Worm (Caenorhabditis elegans) whole organism, L4 larva: ENCODE data around the gene ZK596.3.

ENCODE experiments used
- F10B5.3 ChIP-seq: sonication (generic microtip); optimal IDR thresholded peaks from 2 replicates; lab custom pipeline; 2016; ENCODE audit warnings: mild to moderate bottlenecking, missing genetic modification characterization, missing compliant biosample characterization
- F37D6.2 ChIP-seq: sonication (generic microtip); optimal IDR thresholded peaks from 2 replicates; lab custom pipeline; 2016; ENCODE audit warnings: mild to moderate bottlenecking, missing genetic modification characterization, missing compliant biosample characterization
- F44E2.7 ChIP-seq: fragments of 200-800 bp; sonication (Bioruptor generic); IDR thresholded peaks from 2 replicates; pipeline ENCODE4 v2.1.2; 2022; ENCODE audit warnings: missing genetic modification characterization, missing compliant biosample characterization
- F49E8.2 ChIP-seq: sonication (generic microtip); optimal IDR thresholded peaks from 2 replicates; lab custom pipeline; 2016; ENCODE audit warnings: missing compliant biosample characterization, mild to moderate bottlenecking, missing genetic modification characterization, borderline replicate concordance
- R02D3.7 ChIP-seq: fragments of 150-350 bp; sonication (generic microtip); optimal IDR thresholded peaks from 3 replicates; lab custom pipeline; 2014; ENCODE audit warnings: missing biosample characterization, missing genetic modification characterization
- Y48G9A.11 ChIP-seq: fragments of 200-800 bp; sonication (Bioruptor generic); IDR thresholded peaks from 2 replicates; pipeline ENCODE4 v1.3.6; 2022; ENCODE audit warnings: missing genetic modification reagents, missing genetic modification characterization, missing compliant biosample characterization
- Y5F2A.4 ChIP-seq: fragments of 200-800 bp; sonication (Bioruptor generic); optimal IDR thresholded peaks from 2 replicates; lab custom pipeline; 2018; ENCODE audit warnings: mild to moderate bottlenecking, missing genetic modification characterization, missing compliant biosample characterization
- aly-2 ChIP-seq: sonication (generic microtip); optimal IDR thresholded peaks from 2 replicates; lab custom pipeline; 2018; ENCODE audit warnings: missing biosample characterization, missing genetic modification characterization
- attf-4 ChIP-seq: sonication (generic microtip); optimal IDR thresholded peaks from 3 replicates; lab custom pipeline; 2017; ENCODE audit warnings: missing biosample characterization, missing genetic modification characterization
- ceh-20 ChIP-seq: fragments of 200-800 bp; sonication (Bioruptor generic); IDR thresholded peaks from 2 replicates; pipeline ENCODE4 v1.3.6; 2022; ENCODE audit warnings: missing genetic modification reagents, missing genetic modification characterization, missing compliant biosample characterization
- ceh-32 ChIP-seq: sonication (generic microtip); optimal IDR thresholded peaks from 2 replicates; lab custom pipeline; 2016; ENCODE audit warnings: mild to moderate bottlenecking, missing genetic modification characterization, missing compliant biosample characterization; ENCODE audit not compliant: poor library complexity
- ceh-44 ChIP-seq: fragments of 200-800 bp; sonication (Bioruptor generic); IDR thresholded peaks from 2 replicates; pipeline ENCODE4 v1.3.6; 2022; ENCODE audit warnings: missing genetic modification reagents, missing genetic modification characterization, missing compliant biosample characterization
- ceh-62 ChIP-seq: sonication (generic microtip); optimal IDR thresholded peaks from 2 replicates; lab custom pipeline; 2017; ENCODE audit warnings: missing biosample characterization, missing genetic modification characterization
- ceh-82 ChIP-seq: sonication (generic microtip); optimal IDR thresholded peaks from 2 replicates; lab custom pipeline; 2017; ENCODE audit warnings: missing biosample characterization, missing genetic modification characterization
- ctbp-1 ChIP-seq: fragments of 200-800 bp; sonication (Bioruptor generic); IDR thresholded peaks from 2 replicates; pipeline ENCODE4 v1.3.6; 2022; ENCODE audit warnings: missing genetic modification reagents, missing genetic modification characterization, missing compliant biosample characterization
- daf-12 ChIP-seq: fragments of 150-350 bp; optimal IDR thresholded peaks from 2 replicates; lab custom pipeline; 2014; ENCODE audit warnings: missing biosample characterization, missing genetic modification reagents, missing genetic modification characterization
- daf-8 ChIP-seq: fragments of 200-800 bp; sonication (Bioruptor generic); IDR thresholded peaks from 2 replicates; pipeline ENCODE4 v1.3.6; 2022; ENCODE audit warnings: missing genetic modification characterization, missing compliant biosample characterization
- dpl-1 ChIP-seq: fragments of 150-350 bp; optimal IDR thresholded peaks from 2 replicates; lab custom pipeline; 2014; ENCODE audit warnings: missing biosample characterization, missing genetic modification reagents, missing genetic modification characterization
- dve-1 ChIP-seq: sonication (generic microtip); optimal IDR thresholded peaks from 2 replicates; lab custom pipeline; 2017; ENCODE audit warnings: antibody characterized with exemption, mild to moderate bottlenecking, missing genetic modification characterization, missing compliant biosample characterization; ENCODE audit not compliant: insufficient read depth
- hlh-11 ChIP-seq: fragments of 200-800 bp; sonication (Bioruptor generic); optimal IDR thresholded peaks from 2 replicates; lab custom pipeline; 2018; ENCODE audit warnings: mild to moderate bottlenecking, missing genetic modification characterization, missing compliant biosample characterization
- hlh-30 ChIP-seq: sonication (generic microtip); optimal IDR thresholded peaks from 2 replicates; lab custom pipeline; 2017; ENCODE audit warnings: antibody characterized with exemption, mild to moderate bottlenecking, missing genetic modification characterization, missing compliant biosample characterization; ENCODE audit not compliant: insufficient read depth
- hmg-1.1 ChIP-seq: fragments of 200-800 bp; sonication (Bioruptor generic); IDR thresholded peaks from 2 replicates; pipeline ENCODE4 v1.3.6; 2022; ENCODE audit warnings: missing genetic modification reagents, missing genetic modification characterization, missing compliant biosample characterization
- lin-1 ChIP-seq: fragments of 200-800 bp; sonication (Bioruptor generic); IDR thresholded peaks from 2 replicates; pipeline ENCODE4 v1.3.6; 2022; ENCODE audit warnings: missing genetic modification reagents, missing genetic modification characterization, missing compliant biosample characterization
- lin-15B ChIP-seq: fragments of 150-350 bp; sonication (generic microtip); optimal IDR thresholded peaks from 3 replicates; lab custom pipeline; 2014; ENCODE audit warnings: missing biosample characterization, missing genetic modification characterization
- lin-29 ChIP-seq: fragments of 200-800 bp; sonication (Bioruptor generic); IDR thresholded peaks from 2 replicates; pipeline ENCODE4 v1.3.6; 2022; ENCODE audit warnings: missing genetic modification reagents, missing genetic modification characterization, missing compliant biosample characterization
- lin-39 ChIP-seq: fragments of 150-350 bp; optimal IDR thresholded peaks from 2 replicates; lab custom pipeline; 2014; ENCODE audit warnings: missing biosample characterization, missing genetic modification reagents, missing genetic modification characterization
- lsy-2 ChIP-seq, 2 experiments: fragments of 150-350 bp in 1 of 2; sonication (generic microtip) in 1 of 2; optimal IDR thresholded peaks; 2 replicates each; lab custom pipeline; 2014 to 2017; ENCODE audit warnings: missing biosample characterization in 2 of 2, missing genetic modification characterization in 2 of 2
- mdl-1 ChIP-seq, 2 experiments: fragments of 150-350 bp in 1 of 2; sonication (generic microtip) in 1 of 2; optimal IDR thresholded peaks; 2 replicates each; lab custom pipeline; 2014 to 2017; ENCODE audit warnings: missing biosample characterization in 2 of 2, missing genetic modification characterization in 2 of 2
- nhr-11 ChIP-seq: fragments of 150-350 bp; optimal IDR thresholded peaks from 2 replicates; lab custom pipeline; 2014; ENCODE audit warnings: missing biosample characterization, missing genetic modification characterization
- nhr-237 ChIP-seq: sonication (generic microtip); optimal IDR thresholded peaks from 2 replicates; lab custom pipeline; 2017; ENCODE audit warnings: missing biosample characterization, missing genetic modification characterization
- nhr-25 ChIP-seq: sonication (generic microtip); optimal IDR thresholded peaks from 2 replicates; lab custom pipeline; 2017; ENCODE audit warnings: missing genetic modification characterization, mild to moderate bottlenecking, missing compliant biosample characterization, antibody characterized with exemption, moderate library complexity, borderline replicate concordance; ENCODE audit not compliant: insufficient read depth
- nhr-76 ChIP-seq: fragments of 150-350 bp; optimal IDR thresholded peaks from 2 replicates; lab custom pipeline; 2014; ENCODE audit warnings: missing biosample characterization, missing genetic modification characterization
- php-3 ChIP-seq: fragments of 200-800 bp; sonication (Bioruptor generic); IDR thresholded peaks from 2 replicates; pipeline ENCODE4 v1.3.6; 2022; ENCODE audit warnings: missing genetic modification reagents, missing genetic modification characterization, missing compliant biosample characterization
- pqm-1 ChIP-seq: sonication (generic microtip); optimal IDR thresholded peaks from 2 replicates; lab custom pipeline; 2017; ENCODE audit warnings: missing biosample characterization, missing genetic modification characterization
- skn-1 ChIP-seq: fragments of 150-350 bp; optimal IDR thresholded peaks from 2 replicates; lab custom pipeline; 2014; ENCODE audit warnings: missing biosample characterization, missing genetic modification characterization
- snpc-1.2 ChIP-seq: fragments of 200-800 bp; sonication (Bioruptor generic); IDR thresholded peaks from 2 replicates; pipeline ENCODE4 v1.3.6; 2022; ENCODE audit warnings: missing genetic modification reagents, missing genetic modification characterization, missing compliant biosample characterization
- spr-3 ChIP-seq: fragments of 200-800 bp; sonication (Bioruptor generic); optimal IDR thresholded peaks from 2 replicates; lab custom pipeline; 2018; ENCODE audit warnings: mild to moderate bottlenecking, missing genetic modification characterization, missing compliant biosample characterization
- tra-1 ChIP-seq: fragments of 200-800 bp; sonication (Bioruptor generic); IDR thresholded peaks from 2 replicates; pipeline ENCODE4 v1.3.6; 2022; ENCODE audit warnings: missing genetic modification reagents, missing genetic modification characterization, missing compliant biosample characterization
- unc-62 ChIP-seq, 3 experiments: fragments of 150-350 bp in 1 of 3; sonication (generic microtip); optimal IDR thresholded peaks in 2 of 3; peaks in 1 of 3; 1 replicate in 1 of 3; 2 replicates in 2 of 3; lab custom pipeline; 2014 to 2017; ENCODE audit warnings: missing biosample characterization in 3 of 3, missing genetic modification characterization in 3 of 3, missing genetic modification reagents in 3 of 3, missing genotype in 1 of 3
- zfp-3 ChIP-seq: fragments of 200-800 bp; sonication (Bioruptor generic); conservative IDR thresholded peaks from 2 replicates; pipeline ENCODE4 v1.3.6; 2022; ENCODE audit warnings: missing genetic modification reagents, missing genetic modification characterization, missing compliant biosample characterization
- zip-11 ChIP-seq: fragments of 200-800 bp; sonication (Bioruptor generic); IDR thresholded peaks from 2 replicates; pipeline ENCODE4 v1.3.6; 2022; ENCODE audit warnings: missing genetic modification characterization, missing compliant biosample characterization
- ztf-11 ChIP-seq: fragments of 150-350 bp; optimal IDR thresholded peaks from 2 replicates; lab custom pipeline; 2014; ENCODE audit warnings: missing biosample characterization, missing genetic modification characterization

Gene ZK596.3

ce11 chrIV:10887285-10887684 is 16.9 kb downstream of the ZK596.3 start, which contains the start of gene F13E9.16:
F13E9.16 (minus strand) TSS chrIV:10887385.
- TF ChIP-seq snpc-1.2 = no peak
- no peak for TF ChIP-seq lin-1 (GFP tag; lab: Robert Waterston, UW)
- TF ChIP-seq ctbp-1 (GFP tag; lab: Robert Waterston, UW) = no peak
- no peak for TF ChIP-seq daf-8
- no peak for TF ChIP-seq nhr-76
- no peak for TF ChIP-seq nhr-11

ce11 chrIV:10885915-10886314 is 18.3 kb downstream of the ZK596.3 start, which contains the start of gene srlf-11:
srlf-11 (minus strand) TSS chrIV:10886015.
- no peak for TF ChIP-seq ceh-82 (tag; lab: Kevin White, UChicago)
- no peak for TF ChIP-seq lin-29
- no peak for TF ChIP-seq ceh-44 (GFP tag; lab: Robert Waterston, UW)
- TF ChIP-seq, all 104 proteins: peak for 0

- TF ChIP-seq ztf-11 (tag; lab: Kevin White, UChicago) (no peak), lin-15B (tag; lab: Kevin White, UChicago) (no peak), daf-12 (no peak), spr-3 (GFP tag; lab: Kevin White, UChicago) (no peak), nhr-76 (no peak), skn-1 (tag; lab: Kevin White, UChicago) (no peak), hlh-30 (tag; lab: Kevin White, UChicago) (no peak), lsy-2 (tag; optimal IDR thresholded peaks at IDR 0.05; lab: Kevin White, UChicago) (no peak), F49E8.2 (tag; lab: Kevin White, UChicago) (no peak), zip-11 (GFP tag; lab: Robert Waterston, UW) (no peak), F37D6.2 (tag; lab: Kevin White, UChicago) (no peak), hmg-1.1 (GFP tag; lab: Robert Waterston, UW) (no peak), daf-8 (no peak)
- TF ChIP-seq, all 104 proteins: peak for 0
Observed at ce11 chrIV:10884263-10884662, 19.9 kb downstream of the ZK596.3 start, which contains the start of gene F13E9.5. F13E9.5 (minus strand) TSS chrIV:10884363.

- peak; percentile 2 for TF ChIP-seq pqm-1
- no peak for TF ChIP-seq nhr-237 (tag; lab: Kevin White, UChicago)
- TF ChIP-seq mdl-1 (tag; optimal IDR thresholded peaks at IDR 0.05; lab: Kevin White, UChicago) = peak in 1 of 2 experiments; percentile 30
- TF ChIP-seq ceh-20 (GFP tag; lab: Robert Waterston, UW) = no peak
- TF ChIP-seq dve-1 = peak; percentile 80
- no peak for TF ChIP-seq Y48G9A.11 (GFP tag; lab: Robert Waterston, UW)
- TF ChIP-seq php-3 (GFP tag; lab: Robert Waterston, UW) = peak; percentile 85
- TF ChIP-seq zfp-3 (GFP tag; lab: Robert Waterston, UW) = no peak
- no peak for TF ChIP-seq ceh-32
Observed at ce11 chrIV:10881230-10881629, 23.0 kb downstream of the ZK596.3 start, which contains the start of gene F13E9.13. F13E9.13 (plus strand) TSS chrIV:10881546.

ce11 chrIV:10880264-10880663 is 23.9 kb downstream of the ZK596.3 start, which contains the start of gene fipr-15:
fipr-15 (plus strand) TSS chrIV:10880564.
- TF ChIP-seq nhr-25 (tag; lab: Kevin White, UChicago) = no peak
- TF ChIP-seq Y5F2A.4 (GFP tag; lab: Kevin White, UChicago) = no peak
- TF ChIP-seq ztf-11 (tag; lab: Kevin White, UChicago) = no peak
- no peak for TF ChIP-seq tra-1 (GFP tag; lab: Robert Waterston, UW)
- no peak for TF ChIP-seq dpl-1
- TF ChIP-seq hlh-11 (tag; lab: Kevin White, UChicago) = no peak
- TF ChIP-seq F44E2.7 (GFP tag; lab: Robert Waterston, UW) = no peak
- no peak for TF ChIP-seq aly-2 (tag; lab: Kevin White, UChicago)
- TF ChIP-seq lin-39 = no peak
- no peak for TF ChIP-seq F10B5.3 (tag; lab: Kevin White, UChicago)
- TF ChIP-seq ceh-62 (tag; lab: Kevin White, UChicago) = no peak
- TF ChIP-seq Y48G9A.11 (GFP tag; lab: Robert Waterston, UW) = no peak
- TF ChIP-seq unc-62 (GFP tag; optimal IDR thresholded peaks at IDR 0.05 in 1 of 2; lab: Kevin White, UChicago) = no peak
- no peak for TF ChIP-seq unc-62 (tag; optimal IDR thresholded peaks at IDR 0.05; lab: Kevin White, UChicago)
- TF ChIP-seq R02D3.7 = no peak
- TF ChIP-seq attf-4 (tag; lab: Kevin White, UChicago) = no peak
